Fruit fly (Drosophila melanogaster): ENCODE measurements around the gene GckIII.

DNA sequence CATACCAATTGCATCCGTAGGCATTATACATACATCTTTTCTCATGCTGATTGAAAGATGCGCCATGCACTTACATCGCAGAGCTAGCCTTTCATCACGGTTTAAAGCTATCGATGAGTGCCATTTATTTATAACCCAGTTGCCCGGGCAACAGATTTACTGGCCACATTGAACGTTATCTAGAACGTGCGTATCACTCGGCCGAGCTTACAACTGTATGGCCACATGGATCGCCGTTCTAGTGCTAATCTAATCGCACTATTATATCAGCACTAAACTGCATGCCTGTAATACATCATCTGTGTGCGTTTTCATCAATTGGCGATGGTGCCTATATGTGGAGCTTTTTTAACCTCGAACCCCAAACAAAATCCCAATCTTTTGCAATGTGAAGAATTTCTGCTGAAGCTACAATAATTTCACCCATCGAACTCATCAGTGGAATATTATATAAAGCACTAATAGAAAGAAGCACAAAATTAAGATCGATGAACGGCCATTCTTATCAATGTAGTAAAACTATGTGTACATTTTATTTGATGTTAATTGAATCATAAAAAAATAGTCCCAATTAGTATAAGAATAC, 24.4 kb upstream of the GckIII start:
- no peak for TF ChIP-seq vnd (GFP tag; IDR thresholded peaks at IDR 0.05; ENCODE audit: partially characterized antibody)
- TF ChIP-seq CG15479 (GFP tag; optimal IDR thresholded peaks at IDR 0.05) = no peak
- no peak for TF ChIP-seq mam (GFP tag; optimal IDR thresholded peaks at IDR 0.05)
